Worm (Caenorhabditis elegans): Measurements from ENCODE around the gene sdn-1.

ce11 chrX:10628454-10628853 is 35.3 kb upstream of the sdn-1 start, which contains the start of gene M79.2:
- TF ChIP-seq nhr-237 (tag; optimal IDR thresholded peaks at IDR 0.05) (no peak), nhr-12 (tag; optimal IDR thresholded peaks at IDR 0.05) (no peak), nhr-90 (tag; optimal IDR thresholded peaks at IDR 0.05; ENCODE audit: poor library complexity) (no peak), ceh-63 (GFP tag; optimal IDR thresholded peaks at IDR 0.05) (no peak), C34B4.2 (tag; optimal IDR thresholded peaks at IDR 0.05) (no peak), tbx-2 (tag; optimal IDR thresholded peaks at IDR 0.05) (no peak), ces-1 (GFP tag; optimal IDR thresholded peaks at IDR 0.05) (no peak), nhr-85 (tag) (no peak), nhr-76 (tag; optimal IDR thresholded peaks at IDR 0.05) (no peak), blmp-1 (tag; optimal IDR thresholded peaks at IDR 0.05) (peak; percentile 45), rnt-1 (tag; optimal IDR thresholded peaks at IDR 0.05) (no peak), dpl-1 (GFP tag; optimal IDR thresholded peaks at IDR 0.05) (no peak)

Measured in whole organism, L1 larva.